Fruit fly (Drosophila melanogaster): ENCODE results near the gene CG31627.
A peak's percentile ranks its signal among the peaks of the same experiment; 100 is the strongest.

DNA sequence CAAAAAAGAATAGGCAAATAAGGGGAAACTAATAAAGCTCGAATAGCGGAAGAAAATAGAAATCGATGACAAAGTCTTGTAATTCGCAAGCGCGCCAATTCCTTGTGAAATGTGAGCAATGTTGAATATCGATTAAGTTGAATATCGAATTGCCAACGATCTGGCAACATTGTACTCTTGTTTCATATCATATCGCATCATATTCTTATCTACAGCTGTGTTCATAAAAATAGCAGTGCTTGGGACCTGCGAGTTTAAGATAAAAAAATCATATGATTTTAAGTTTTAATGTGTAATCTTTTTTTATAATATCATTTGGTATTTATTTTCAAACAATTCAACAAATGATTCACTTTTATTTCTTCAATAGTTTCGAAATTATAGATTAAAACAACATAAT, 24.0 kb upstream of the CG31627 start:
- 0 out of 3 replicates have a peak, but pooled peaks have one; percentile 17 for TF ChIP-seq CG4496 (GFP tag; IDR thresholded peaks at IDR 0.05)
- peak; percentile 32 for TF ChIP-seq Snoo (tag; optimal IDR thresholded peaks at IDR 0.05)
- TF ChIP-seq Pif1A (GFP tag; optimal IDR thresholded peaks at IDR 0.05) = no peak
- TF ChIP-seq CG17806 (tag; optimal IDR thresholded peaks at IDR 0.05) = peak; percentile 49
- no peak for TF ChIP-seq CG9948 (tag; optimal IDR thresholded peaks at IDR 0.05)
- TF ChIP-seq CG10348 (GFP tag; IDR thresholded peaks at IDR 0.05) = no peak
- no peak; the same call in 1 of the 2 replicates for TF ChIP-seq Ets98B (GFP tag; IDR thresholded peaks at IDR 0.05)
- TF ChIP-seq CG32121 (GFP tag; IDR thresholded peaks at IDR 0.05) = no peak

Data from whole organism, pupa.